Fruit fly (Drosophila melanogaster): ENCODE results near the gene CG5984.

DNA sequence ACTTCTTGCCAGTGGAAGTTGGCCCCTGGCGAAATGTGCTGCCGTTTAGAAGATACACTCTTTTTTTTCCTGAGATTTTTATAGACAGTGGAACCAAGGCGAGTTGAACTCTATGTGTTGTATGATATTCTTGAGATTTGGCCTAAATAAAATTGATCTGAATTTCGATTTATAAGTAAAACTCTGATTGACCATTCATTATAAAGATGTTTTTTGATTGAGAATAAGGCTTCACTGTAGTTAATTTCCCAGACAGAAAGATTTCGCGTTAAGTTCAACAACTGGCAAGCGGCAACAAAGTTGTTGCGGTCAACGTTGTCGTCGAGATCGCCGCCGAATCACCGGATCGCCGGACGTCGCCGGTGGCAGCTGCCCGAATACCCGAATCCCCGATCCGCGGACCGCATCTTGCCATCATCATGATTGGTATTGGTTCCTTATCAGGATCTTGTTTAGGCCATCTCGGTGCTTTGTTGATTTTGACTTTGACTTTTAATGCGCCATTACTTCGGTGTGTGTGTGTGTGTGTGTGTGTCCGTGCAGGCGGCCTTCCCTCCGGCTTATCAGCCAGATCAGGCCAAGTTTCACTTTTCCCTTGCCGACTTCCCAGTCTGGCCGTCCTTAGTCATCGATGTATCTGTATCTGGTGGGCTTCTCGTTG, 25.6 kb downstream of the CG5984 start:
- TF ChIP-seq h (optimal IDR thresholded peaks at IDR 0.05) (no peak), ttk (optimal IDR thresholded peaks at IDR 0.05) (no peak), psq (optimal IDR thresholded peaks at IDR 0.05) (no peak)

Data from Kc167 (cell line).